Fruit fly (Drosophila melanogaster): ENCODE data around the gene dbf.

- TF ChIP-seq CG16779 (tag; optimal IDR thresholded peaks at IDR 0.05) = no peak
- no peak for TF ChIP-seq cyc (GFP tag; optimal IDR thresholded peaks at IDR 0.05)
- TF ChIP-seq Hr39 (GFP tag; optimal IDR thresholded peaks at IDR 0.05) = no peak
- no peak for TF ChIP-seq svp (GFP tag)
- no peak for TF ChIP-seq CG4318 (GFP tag; optimal IDR thresholded peaks at IDR 0.05)
- TF ChIP-seq dac (GFP tag; optimal IDR thresholded peaks at IDR 0.05) = no peak
- no peak for TF ChIP-seq Eip93F (GFP tag; optimal IDR thresholded peaks at IDR 0.05)
- TF ChIP-seq Sox102F (GFP tag; optimal IDR thresholded peaks at IDR 0.05) = no peak
Observed at dm6 chr2L:10638371-10638770, 13.0 kb upstream of the dbf start, which contains the start of gene CG7329.
